Fruit fly (Drosophila melanogaster) whole organism: ENCODE results near the gene CG17198.

Experiments used
- CG8478 ChIP-seq: fragments of >200 bp; optimal IDR thresholded peaks from 2 replicates; lab custom pipeline; 2018; ENCODE audit warnings: inconsistent platforms
- Dll ChIP-seq: fragments of >200 bp; optimal IDR thresholded peaks from 2 replicates; lab custom pipeline; 2017
- EcR ChIP-seq, 2 experiments: fragments of >200 bp; optimal IDR thresholded peaks; 2 replicates each; lab custom pipeline; 2017; ENCODE audit warnings: missing biosample characterization in 2 of 2, missing genetic modification characterization in 2 of 2, missing genetic modification reagents in 2 of 2
- pan ChIP-seq: fragments of >200 bp; optimal IDR thresholded peaks from 2 replicates; lab custom pipeline; 2017
- psq ChIP-seq: fragments of >200 bp; optimal IDR thresholded peaks from 2 replicates; lab custom pipeline; 2017
- usp ChIP-seq: fragments of >200 bp; optimal IDR thresholded peaks from 2 replicates; lab custom pipeline; 2017; ENCODE audit warnings: missing biosample characterization, missing genetic modification characterization, mixed read lengths

The CG17198 gene

dm6 chr3R:25777098-25777497, 1.9 kb upstream of the CG17198 start, which contains the start of gene CG17195:
TSS of gene CG17195 (minus strand) at chr3R:25777198.
- TF ChIP-seq usp (GFP tag; lab: Kevin White, UChicago) (no peak), CG8478 (lab: Kevin White, UChicago) (no peak)

- TF ChIP-seq CG8478 (lab: Kevin White, UChicago): no peak
- no peak for TF ChIP-seq pan (lab: Kevin White, UChicago)
- TF ChIP-seq Dll (lab: Kevin White, UChicago): no peak
- no peak for TF ChIP-seq usp (GFP tag; lab: Kevin White, UChicago)
- TF ChIP-seq psq (lab: Kevin White, UChicago): no peak
- no peak for TF ChIP-seq EcR (GFP tag; optimal IDR thresholded peaks at IDR 0.05; lab: Kevin White, UChicago)
Measured at dm6 chr3R:25776137-25776536, 968 bp upstream of the CG17198 start, which contains the start of gene CG17196. TSS of gene CG17196 (minus strand) at chr3R:25776237.

dm6 chr3R:25763005-25763404, 12.2 kb downstream of the CG17198 start, which contains the start of gene LpR1:
TSS of gene LpR1 (minus strand) at chr3R:25763105.
- TF ChIP-seq pan (lab: Kevin White, UChicago) (no peak), psq (lab: Kevin White, UChicago) (no peak), EcR (GFP tag; optimal IDR thresholded peaks at IDR 0.05; lab: Kevin White, UChicago) (no peak), Dll (lab: Kevin White, UChicago) (no peak), usp (GFP tag; lab: Kevin White, UChicago) (no peak), CG8478 (lab: Kevin White, UChicago) (no peak)

DNA sequence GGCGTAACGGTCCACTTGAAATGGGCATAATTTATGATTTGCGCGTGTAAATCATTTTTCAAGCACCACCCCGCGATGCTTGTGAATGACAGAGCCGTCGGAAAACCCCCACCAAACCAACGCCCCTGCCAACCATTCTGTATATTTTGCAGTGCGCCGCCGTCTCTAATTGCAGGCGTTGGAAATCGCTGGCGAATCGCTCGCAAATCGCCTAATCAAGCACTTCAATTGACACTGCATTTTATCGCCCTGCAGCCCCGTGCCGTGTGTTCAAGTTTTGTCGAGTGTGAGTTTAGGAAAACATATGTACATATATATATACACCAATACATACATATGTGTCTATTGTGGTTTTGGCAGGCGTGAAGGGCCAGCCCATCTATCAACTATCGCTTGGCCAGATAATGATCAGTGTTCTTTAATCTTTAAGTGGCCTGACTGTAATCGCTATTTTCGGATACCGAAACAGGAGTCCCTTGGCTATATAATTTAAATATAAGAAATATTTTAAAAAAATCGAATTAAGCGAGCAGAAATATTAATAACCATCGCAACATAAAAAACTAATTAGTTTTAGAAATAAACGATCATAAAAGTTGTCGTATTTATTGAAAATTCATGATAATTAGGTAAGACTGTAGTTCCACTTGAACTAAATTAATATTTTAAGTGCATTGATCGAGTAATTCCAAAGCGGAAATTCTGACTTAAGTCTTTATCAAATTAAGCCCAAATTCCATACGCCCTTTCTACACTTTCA, 13.0 kb downstream of the CG17198 start:
- TF ChIP-seq CG8478 (lab: Kevin White, UChicago): no peak
- no peak for TF ChIP-seq usp (GFP tag; lab: Kevin White, UChicago)
- TF ChIP-seq psq (lab: Kevin White, UChicago): no peak
- no peak for TF ChIP-seq pan (lab: Kevin White, UChicago)
- TF ChIP-seq Dll (lab: Kevin White, UChicago): no peak
- TF ChIP-seq EcR (GFP tag; optimal IDR thresholded peaks at IDR 0.05; lab: Kevin White, UChicago): no peak

DNA sequence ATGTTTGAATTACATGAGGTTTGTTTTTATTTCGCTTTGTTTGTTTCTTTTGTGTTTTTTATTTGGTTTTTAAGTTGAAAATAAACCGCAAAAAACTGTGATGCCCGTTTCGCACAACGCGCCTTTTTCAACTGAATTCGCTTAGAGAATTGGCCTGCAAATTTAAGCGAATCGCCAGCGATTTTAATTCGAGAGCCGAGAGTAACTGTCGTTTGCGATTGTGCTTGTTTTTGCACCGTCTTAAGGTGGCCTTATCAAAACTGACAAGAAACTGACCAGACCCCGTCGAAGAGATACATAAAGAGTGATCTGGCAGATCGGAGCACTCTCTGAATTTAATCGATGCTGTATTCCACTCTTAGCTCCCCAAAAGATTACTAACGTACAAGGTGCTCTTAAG, 15.0 kb downstream of the CG17198 start:
- TF ChIP-seq Dll (lab: Kevin White, UChicago) (no peak), psq (lab: Kevin White, UChicago) (no peak), CG8478 (lab: Kevin White, UChicago) (no peak), pan (lab: Kevin White, UChicago) (no peak), usp (GFP tag; lab: Kevin White, UChicago) (no peak), EcR (GFP tag; optimal IDR thresholded peaks at IDR 0.05; lab: Kevin White, UChicago) (no peak)

dm6 chr3R:25759430-25759829, 15.7 kb downstream of the CG17198 start:
- TF ChIP-seq CG8478 (lab: Kevin White, UChicago) (no peak), psq (lab: Kevin White, UChicago) (no peak), usp (GFP tag; lab: Kevin White, UChicago) (no peak), pan (lab: Kevin White, UChicago) (no peak), Dll (lab: Kevin White, UChicago) (no peak), EcR (GFP tag; optimal IDR thresholded peaks at IDR 0.05; lab: Kevin White, UChicago) (no peak)

dm6 chr3R:25755864-25756507, 19.2 kb downstream of the CG17198 start:
- TF ChIP-seq CG8478 (lab: Kevin White, UChicago) (no peak), usp (GFP tag; lab: Kevin White, UChicago) (no peak), pan (lab: Kevin White, UChicago) (no peak), psq (lab: Kevin White, UChicago) (no peak), EcR (GFP tag; optimal IDR thresholded peaks at IDR 0.05; lab: Kevin White, UChicago) (no peak), Dll (lab: Kevin White, UChicago) (no peak)

dm6 chr3R:25754844-25755429, 20.2 kb downstream of the CG17198 start:
- TF ChIP-seq EcR (GFP tag; optimal IDR thresholded peaks at IDR 0.05; lab: Kevin White, UChicago) (no peak), CG8478 (lab: Kevin White, UChicago) (no peak), usp (GFP tag; lab: Kevin White, UChicago) (no peak), pan (lab: Kevin White, UChicago) (no peak), Dll (lab: Kevin White, UChicago) (no peak), psq (lab: Kevin White, UChicago) (no peak)

dm6 chr3R:25753798-25754197, 21.4 kb downstream of the CG17198 start:
- TF ChIP-seq EcR (GFP tag; optimal IDR thresholded peaks at IDR 0.05; lab: Kevin White, UChicago) (no peak), CG8478 (lab: Kevin White, UChicago) (no peak), pan (lab: Kevin White, UChicago) (no peak), usp (GFP tag; lab: Kevin White, UChicago) (no peak), psq (lab: Kevin White, UChicago) (no peak), Dll (lab: Kevin White, UChicago) (no peak)

dm6 chr3R:25740348-25740751, 34.8 kb downstream of the CG17198 start, which contains the start of gene LpR2:
TSS of gene LpR2 (minus strand) at chr3R:25740465.
- TF ChIP-seq CG8478 (lab: Kevin White, UChicago): no peak
- no peak for TF ChIP-seq usp (GFP tag; lab: Kevin White, UChicago)
- no peak for TF ChIP-seq psq (lab: Kevin White, UChicago)
- TF ChIP-seq Dll (lab: Kevin White, UChicago): no peak
- TF ChIP-seq EcR (GFP tag; optimal IDR thresholded peaks at IDR 0.05; lab: Kevin White, UChicago): no peak
- TF ChIP-seq pan (lab: Kevin White, UChicago): no peak
